Worm (Caenorhabditis elegans) whole organism, L4 larva: ENCODE results near the gene F38B6.3.

Experiments
- F26F4.8 ChIP-seq: fragments of 200-800 bp; sonication (Bioruptor generic); conservative IDR thresholded peaks from 2 replicates; pipeline ENCODE4 v1.3.6; 2022; ENCODE audit warnings: missing genetic modification characterization, missing compliant biosample characterization
- F44E2.7 ChIP-seq: fragments of 200-800 bp; sonication (Bioruptor generic); IDR thresholded peaks from 2 replicates; pipeline ENCODE4 v2.1.2; 2022; ENCODE audit warnings: missing genetic modification characterization, missing compliant biosample characterization
- T20F7.1 ChIP-seq: fragments of 200-800 bp; sonication (Bioruptor generic); optimal IDR thresholded peaks from 2 replicates; lab custom pipeline; 2018; ENCODE audit warnings: mild to moderate bottlenecking, missing genetic modification characterization, missing compliant biosample characterization
- Y5F2A.4 ChIP-seq: fragments of 200-800 bp; sonication (Bioruptor generic); optimal IDR thresholded peaks from 2 replicates; lab custom pipeline; 2018; ENCODE audit warnings: mild to moderate bottlenecking, missing genetic modification characterization, missing compliant biosample characterization
- ZK337.2 ChIP-seq: fragments of 200-800 bp; sonication (Bioruptor generic); IDR thresholded peaks from 2 replicates; pipeline ENCODE4 v1.3.6; 2022; ENCODE audit warnings: missing genetic modification reagents, missing genetic modification characterization, missing compliant biosample characterization
- aha-1 ChIP-seq: fragments of 150-350 bp; peaks from one replicate; lab custom pipeline; 2014; ENCODE audit warnings: missing biosample characterization, missing genetic modification characterization
- aly-2 ChIP-seq: sonication (generic microtip); optimal IDR thresholded peaks from 2 replicates; lab custom pipeline; 2018; ENCODE audit warnings: missing biosample characterization, missing genetic modification characterization
- attf-4 ChIP-seq: sonication (generic microtip); optimal IDR thresholded peaks from 3 replicates; lab custom pipeline; 2017; ENCODE audit warnings: missing biosample characterization, missing genetic modification characterization
- ceh-20 ChIP-seq: fragments of 200-800 bp; sonication (Bioruptor generic); IDR thresholded peaks from 2 replicates; pipeline ENCODE4 v1.3.6; 2022; ENCODE audit warnings: missing genetic modification reagents, missing genetic modification characterization, missing compliant biosample characterization
- ceh-32 ChIP-seq: sonication (generic microtip); optimal IDR thresholded peaks from 2 replicates; lab custom pipeline; 2016; ENCODE audit warnings: mild to moderate bottlenecking, missing genetic modification characterization, missing compliant biosample characterization; ENCODE audit not compliant: poor library complexity
- ctbp-1 ChIP-seq: fragments of 200-800 bp; sonication (Bioruptor generic); IDR thresholded peaks from 2 replicates; pipeline ENCODE4 v1.3.6; 2022; ENCODE audit warnings: missing genetic modification reagents, missing genetic modification characterization, missing compliant biosample characterization
- daf-12 ChIP-seq: fragments of 150-350 bp; optimal IDR thresholded peaks from 2 replicates; lab custom pipeline; 2014; ENCODE audit warnings: missing biosample characterization, missing genetic modification reagents, missing genetic modification characterization
- daf-16 ChIP-seq, 3 experiments: sonication (generic microtip); optimal IDR thresholded peaks; 2 replicates each; lab custom pipeline; 2016 to 2017; ENCODE audit warnings: missing genetic modification characterization in 3 of 3, missing genetic modification reagents in 3 of 3, mild to moderate bottlenecking in 2 of 3, missing compliant biosample characterization in 2 of 3, missing biosample characterization in 1 of 3, moderate library complexity in 1 of 3
- daf-8 ChIP-seq: fragments of 200-800 bp; sonication (Bioruptor generic); IDR thresholded peaks from 2 replicates; pipeline ENCODE4 v1.3.6; 2022; ENCODE audit warnings: missing genetic modification characterization, missing compliant biosample characterization
- dmd-6 ChIP-seq: fragments of 200-800 bp; sonication (Bioruptor generic); IDR thresholded peaks from 2 replicates; pipeline ENCODE4 v1.3.6; 2022; ENCODE audit warnings: missing genetic modification reagents, missing genetic modification characterization, missing compliant biosample characterization
- dmd-8 ChIP-seq: fragments of 200-800 bp; sonication (Bioruptor generic); IDR thresholded peaks from 2 replicates; pipeline ENCODE4 v1.3.6; 2022; ENCODE audit warnings: missing genetic modification characterization, missing compliant biosample characterization
- dmd-9 ChIP-seq: fragments of 200-800 bp; sonication (Bioruptor generic); IDR thresholded peaks from 2 replicates; pipeline ENCODE4 v1.3.6; 2022; ENCODE audit warnings: missing genetic modification reagents, missing genetic modification characterization, missing compliant biosample characterization
- duxl-1 ChIP-seq: sonication (generic microtip); optimal IDR thresholded peaks from 2 replicates; lab custom pipeline; 2016; ENCODE audit warnings: mild to moderate bottlenecking, missing genetic modification characterization, moderate library complexity, missing compliant biosample characterization; ENCODE audit not compliant: poor library complexity
- dve-1 ChIP-seq: sonication (generic microtip); optimal IDR thresholded peaks from 2 replicates; lab custom pipeline; 2017; ENCODE audit warnings: antibody characterized with exemption, mild to moderate bottlenecking, missing genetic modification characterization, missing compliant biosample characterization; ENCODE audit not compliant: insufficient read depth
- egl-43 ChIP-seq: fragments of 200-800 bp; sonication (Bioruptor generic); IDR thresholded peaks from 2 replicates; pipeline ENCODE4 v1.3.6; 2022; ENCODE audit warnings: missing genetic modification reagents, missing genetic modification characterization, missing compliant biosample characterization
- fos-1 ChIP-seq: fragments of 150-350 bp; optimal IDR thresholded peaks from 2 replicates; lab custom pipeline; 2014; ENCODE audit warnings: missing biosample characterization, missing genetic modification characterization
- gei-8 ChIP-seq: fragments of 200-800 bp; sonication (Bioruptor generic); optimal IDR thresholded peaks from 2 replicates; lab custom pipeline; 2018; ENCODE audit warnings: mild to moderate bottlenecking, missing genetic modification characterization, missing compliant biosample characterization
- hif-1 ChIP-seq, 2 experiments: sonication (generic microtip); optimal IDR thresholded peaks; 2 replicates each; lab custom pipeline; 2016 to 2017; ENCODE audit warnings: missing compliant biosample characterization in 2 of 2, missing genetic modification characterization in 2 of 2, missing genetic modification reagents in 2 of 2, missing genotype in 2 of 2, mild to moderate bottlenecking in 1 of 2
- hlh-11 ChIP-seq: fragments of 200-800 bp; sonication (Bioruptor generic); optimal IDR thresholded peaks from 2 replicates; lab custom pipeline; 2018; ENCODE audit warnings: mild to moderate bottlenecking, missing genetic modification characterization, missing compliant biosample characterization
- hmg-1.1 ChIP-seq: fragments of 200-800 bp; sonication (Bioruptor generic); IDR thresholded peaks from 2 replicates; pipeline ENCODE4 v1.3.6; 2022; ENCODE audit warnings: missing genetic modification reagents, missing genetic modification characterization, missing compliant biosample characterization
- jun-1 ChIP-seq: fragments of 150-350 bp; optimal IDR thresholded peaks from 2 replicates; lab custom pipeline; 2014; ENCODE audit warnings: missing biosample characterization, missing genetic modification reagents, missing genetic modification characterization
- lin-1 ChIP-seq: fragments of 200-800 bp; sonication (Bioruptor generic); IDR thresholded peaks from 2 replicates; pipeline ENCODE4 v1.3.6; 2022; ENCODE audit warnings: missing genetic modification reagents, missing genetic modification characterization, missing compliant biosample characterization
- lin-13 ChIP-seq: fragments of 150-350 bp; optimal IDR thresholded peaks from 2 replicates; lab custom pipeline; 2014; ENCODE audit warnings: missing biosample characterization, missing genetic modification reagents, missing genetic modification characterization
- mep-1 ChIP-seq: fragments of 150-350 bp; sonication (generic microtip); optimal IDR thresholded peaks from 3 replicates; lab custom pipeline; 2014; ENCODE audit warnings: missing biosample characterization, missing genetic modification characterization
- mxl-2 ChIP-seq: fragments of 200-800 bp; sonication (Bioruptor generic); conservative IDR thresholded peaks from 2 replicates; pipeline ENCODE4 v1.3.6; 2022; ENCODE audit warnings: missing genetic modification reagents, missing genetic modification characterization, missing compliant biosample characterization
- mxl-3 ChIP-seq: fragments of 200-800 bp; sonication (Bioruptor generic); optimal IDR thresholded peaks from 2 replicates; lab custom pipeline; 2018; ENCODE audit warnings: mild to moderate bottlenecking, missing genetic modification characterization, missing compliant biosample characterization
- nhr-10 ChIP-seq: fragments of 150-350 bp; optimal IDR thresholded peaks from 2 replicates; lab custom pipeline; 2014; ENCODE audit warnings: missing biosample characterization, missing genetic modification characterization
- nhr-102 ChIP-seq: sonication (generic microtip); optimal IDR thresholded peaks from 2 replicates; lab custom pipeline; 2016; ENCODE audit warnings: mild to moderate bottlenecking, missing genetic modification characterization, moderate library complexity, missing compliant biosample characterization
- nhr-111 ChIP-seq: fragments of 200-800 bp; sonication (Bioruptor generic); optimal IDR thresholded peaks from 2 replicates; lab custom pipeline; 2018; ENCODE audit warnings: mild to moderate bottlenecking, missing genetic modification characterization, missing compliant biosample characterization
- nhr-28 ChIP-seq: fragments of 150-350 bp; optimal IDR thresholded peaks from 2 replicates; lab custom pipeline; 2014; ENCODE audit warnings: missing biosample characterization, missing genetic modification characterization
- nhr-41 ChIP-seq: fragments of 200-800 bp; sonication (Bioruptor generic); IDR thresholded peaks from 2 replicates; pipeline ENCODE4 v1.3.6; 2022; ENCODE audit warnings: missing genetic modification reagents, missing genetic modification characterization, missing compliant biosample characterization
- nhr-42 ChIP-seq: fragments of 200-800 bp; sonication (Bioruptor generic); IDR thresholded peaks from 2 replicates; pipeline ENCODE4 v1.3.6; 2022; ENCODE audit warnings: missing genetic modification characterization, missing compliant biosample characterization
- nhr-76 ChIP-seq: fragments of 150-350 bp; optimal IDR thresholded peaks from 2 replicates; lab custom pipeline; 2014; ENCODE audit warnings: missing biosample characterization, missing genetic modification characterization
- php-3 ChIP-seq: fragments of 200-800 bp; sonication (Bioruptor generic); IDR thresholded peaks from 2 replicates; pipeline ENCODE4 v1.3.6; 2022; ENCODE audit warnings: missing genetic modification reagents, missing genetic modification characterization, missing compliant biosample characterization
- pqm-1 ChIP-seq: sonication (generic microtip); optimal IDR thresholded peaks from 2 replicates; lab custom pipeline; 2017; ENCODE audit warnings: missing biosample characterization, missing genetic modification characterization
- rbr-2 ChIP-seq: sonication (generic microtip); optimal IDR thresholded peaks from 2 replicates; lab custom pipeline; 2016; ENCODE audit warnings: missing genotype, missing genetic modification characterization, missing compliant biosample characterization
- saeg-2 ChIP-seq: fragments of 200-800 bp; sonication (Bioruptor generic); IDR thresholded peaks from 2 replicates; pipeline ENCODE4 v1.3.6; 2022; ENCODE audit warnings: missing genetic modification reagents, missing genetic modification characterization, missing compliant biosample characterization
- sdz-12 ChIP-seq: fragments of 200-800 bp; sonication (Bioruptor generic); optimal IDR thresholded peaks from 2 replicates; lab custom pipeline; 2018; ENCODE audit warnings: mild to moderate bottlenecking, missing genetic modification characterization, missing compliant biosample characterization
- set-16 ChIP-seq: fragments of 200-800 bp; sonication (Bioruptor generic); IDR thresholded peaks from 2 replicates; pipeline ENCODE4 v1.3.6; 2022; ENCODE audit warnings: missing genetic modification reagents, missing genetic modification characterization, missing compliant biosample characterization
- tag-97 ChIP-seq: fragments of 200-800 bp; sonication (Bioruptor generic); IDR thresholded peaks from 2 replicates; pipeline ENCODE4 v1.3.6; 2022; ENCODE audit warnings: missing genetic modification characterization, missing compliant biosample characterization
- zag-1 ChIP-seq: fragments of 150-350 bp; optimal IDR thresholded peaks from 2 replicates; lab custom pipeline; 2014; ENCODE audit warnings: missing biosample characterization, missing genetic modification characterization
- zfp-3 ChIP-seq: fragments of 200-800 bp; sonication (Bioruptor generic); conservative IDR thresholded peaks from 2 replicates; pipeline ENCODE4 v1.3.6; 2022; ENCODE audit warnings: missing genetic modification reagents, missing genetic modification characterization, missing compliant biosample characterization
- zip-11 ChIP-seq: fragments of 200-800 bp; sonication (Bioruptor generic); IDR thresholded peaks from 2 replicates; pipeline ENCODE4 v1.3.6; 2022; ENCODE audit warnings: missing genetic modification characterization, missing compliant biosample characterization
- zip-2 ChIP-seq: fragments of 150-350 bp; optimal IDR thresholded peaks from 2 replicates; lab custom pipeline; 2014; ENCODE audit warnings: missing biosample characterization, missing genetic modification characterization

The F38B6.3 gene

DNA sequence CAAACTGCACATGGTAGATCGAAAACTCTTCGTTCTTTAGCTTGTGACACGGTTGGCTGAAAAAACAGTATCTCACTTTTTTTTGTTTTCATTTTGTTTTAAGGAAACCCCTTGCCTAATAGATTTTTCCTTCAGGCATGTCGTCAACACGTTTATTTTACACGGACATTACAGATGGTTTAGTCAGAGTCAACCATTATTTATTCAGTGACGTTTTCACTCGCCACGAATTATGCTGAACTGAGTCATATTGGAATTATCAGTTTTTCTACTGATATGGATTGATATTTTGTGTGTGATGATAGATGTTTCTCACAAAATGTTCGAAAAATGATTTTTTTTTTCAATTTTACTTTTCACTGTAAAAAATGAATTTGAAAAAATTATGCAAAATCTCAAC, 26.0 kb upstream of the F38B6.3 start:
- no peak for TF ChIP-seq egl-43 (GFP tag; lab: Robert Waterston, UW)
- no peak for TF ChIP-seq rbr-2 (tag; lab: Kevin White, UChicago)
- TF ChIP-seq daf-12, result no peak
- no peak for TF ChIP-seq nhr-111 (GFP tag; lab: Kevin White, UChicago)
- no peak for TF ChIP-seq zip-11 (GFP tag; lab: Robert Waterston, UW)
- TF ChIP-seq gei-8 (GFP tag; lab: Kevin White, UChicago), result no peak
- peak; percentile 85 for TF ChIP-seq pqm-1 (tag; lab: Kevin White, UChicago)
- TF ChIP-seq lin-1 (GFP tag; lab: Robert Waterston, UW), result no peak
- peak; percentile 66 for TF ChIP-seq dmd-6 (GFP tag; lab: Robert Waterston, UW)
- TF ChIP-seq zfp-3 (GFP tag; lab: Robert Waterston, UW), result no peak
- TF ChIP-seq mxl-2 (GFP tag; lab: Robert Waterston, UW), result no peak
- no peak for TF ChIP-seq nhr-42 (GFP tag; lab: Robert Waterston, UW)
- no peak for TF ChIP-seq mep-1 (tag; lab: Kevin White, UChicago)
- TF ChIP-seq ceh-20 (GFP tag; lab: Robert Waterston, UW), result no peak
- TF ChIP-seq aha-1 (tag; lab: Kevin White, UChicago), result no peak
- no peak for TF ChIP-seq daf-16 (GFP tag; optimal IDR thresholded peaks at IDR 0.05; lab: Kevin White, UChicago)
- peak; percentile 91 for TF ChIP-seq daf-16 (tag; optimal IDR thresholded peaks at IDR 0.05; lab: Kevin White, UChicago)
- no peak for TF ChIP-seq nhr-102 (tag; lab: Kevin White, UChicago)
- TF ChIP-seq hif-1 (tag; optimal IDR thresholded peaks at IDR 0.05; lab: Kevin White, UChicago), result no peak
- TF ChIP-seq saeg-2, result no peak
- no peak for TF ChIP-seq ctbp-1
- no peak for TF ChIP-seq lin-13
- no peak for TF ChIP-seq mxl-3 (GFP tag; lab: Kevin White, UChicago)
- TF ChIP-seq F44E2.7 (GFP tag; lab: Robert Waterston, UW), result no peak
- TF ChIP-seq daf-8 (GFP tag; lab: Robert Waterston, UW), result no peak
- TF ChIP-seq tag-97 (GFP tag; lab: Robert Waterston, UW), result no peak
- no peak for TF ChIP-seq Y5F2A.4 (GFP tag; lab: Kevin White, UChicago)
- no peak for TF ChIP-seq jun-1 (tag; lab: Kevin White, UChicago)
- TF ChIP-seq attf-4, result no peak
- TF ChIP-seq F26F4.8 (GFP tag; lab: Robert Waterston, UW), result no peak
- no peak for TF ChIP-seq dmd-8 (GFP tag; lab: Robert Waterston, UW)
- no peak for TF ChIP-seq zip-2 (tag; lab: Kevin White, UChicago)
- TF ChIP-seq dmd-9 (GFP tag; lab: Robert Waterston, UW), result no peak
- no peak for TF ChIP-seq T20F7.1 (GFP tag; lab: Kevin White, UChicago)
- TF ChIP-seq nhr-28 (tag; lab: Kevin White, UChicago), result peak; percentile 75
- peak; percentile 54 for TF ChIP-seq dve-1
- peak; percentile 65 for TF ChIP-seq hlh-11 (tag; lab: Kevin White, UChicago)
- TF ChIP-seq aly-2 (tag; lab: Kevin White, UChicago), result no peak
- no peak for TF ChIP-seq nhr-76 (tag; lab: Kevin White, UChicago)
- no peak for TF ChIP-seq fos-1 (tag; lab: Kevin White, UChicago)

DNA sequence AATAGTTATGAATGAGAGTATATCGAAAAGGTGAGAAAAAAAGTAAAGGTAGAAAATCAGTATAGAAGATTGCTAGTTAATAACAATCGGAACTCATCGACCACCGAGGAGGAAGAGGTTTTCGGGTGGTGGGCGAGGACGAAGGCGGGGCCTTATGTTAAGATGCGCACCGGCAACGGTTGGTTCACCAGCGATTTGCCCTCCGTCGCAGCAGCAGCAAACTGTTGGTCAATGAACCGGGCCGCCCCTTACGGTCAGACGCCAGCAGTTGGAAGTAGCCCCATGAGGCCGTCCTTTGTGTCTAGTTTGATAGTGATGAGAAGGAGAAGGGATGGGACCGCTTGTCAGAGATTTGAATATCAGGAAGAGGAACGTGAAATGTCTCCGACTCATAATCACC, 24.5 kb upstream of the F38B6.3 start, which contains the start of gene nhr-137:
Gene nhr-137, minus strand, starts transcription at position 101 of the 400 bp plus-strand sequence.
- 0 out of 2 replicates have a peak, but pooled peaks have one; percentile 11 for TF ChIP-seq F26F4.8 (GFP tag; lab: Robert Waterston, UW)
- no peak for TF ChIP-seq nhr-41
- TF ChIP-seq php-3 (GFP tag; lab: Robert Waterston, UW), result no peak
- no peak for TF ChIP-seq pqm-1 (tag; lab: Kevin White, UChicago)
- no peak for TF ChIP-seq hmg-1.1 (GFP tag; lab: Robert Waterston, UW)
- no peak for TF ChIP-seq zag-1
- TF ChIP-seq ceh-32 (tag; lab: Kevin White, UChicago), result no peak
- TF ChIP-seq nhr-10 (tag; lab: Kevin White, UChicago), result no peak
- TF ChIP-seq sdz-12 (GFP tag; lab: Kevin White, UChicago), result no peak
- TF ChIP-seq set-16 (GFP tag; lab: Robert Waterston, UW), result peak; percentile 74
- no peak for TF ChIP-seq ZK337.2 (GFP tag; lab: Robert Waterston, UW)
- no peak for TF ChIP-seq zip-2 (tag; lab: Kevin White, UChicago)
- no peak for TF ChIP-seq duxl-1
